Fruit fly (Drosophila melanogaster): ENCODE measurements around the gene Ucp4B.
A peak's percentile ranks its signal among the peaks of the same experiment; 100 is the strongest.

The Ucp4B gene

dm6 chr2L:5943229-5944078 is 26.2 kb upstream of the Ucp4B start, which contains the start of the genes Sfp26Ad and Gpdh1 (continued):
- TF ChIP-seq CG14860 (GFP tag; IDR thresholded peaks at IDR 0.05; ENCODE audit: partially characterized antibody) (no peak), sob (GFP tag; IDR thresholded peaks at IDR 0.05) (peak; percentile 84), Rx (GFP tag; IDR thresholded peaks at IDR 0.05) (peak; percentile 44), peb (GFP tag; IDR thresholded peaks at IDR 0.05) (0 out of 2 replicates have a peak, but pooled peaks have one; percentile 11), lbe (GFP tag; optimal IDR thresholded peaks at IDR 0.05) (peak; percentile 80), NC2β (GFP tag; optimal IDR thresholded peaks at IDR 0.05) (peak; percentile 80), Nf-YB (GFP tag; optimal IDR thresholded peaks at IDR 0.05) (peak; percentile 61), Awh (GFP tag; IDR thresholded peaks at IDR 0.05) (peak; percentile 62; the same call in 1 of the 2 replicates), CG9797 (GFP tag; optimal IDR thresholded peaks at IDR 0.05) (peak; percentile 54), NfI (GFP tag; optimal IDR thresholded peaks at IDR 0.05) (peak; percentile 82), CG43689 (GFP tag; IDR thresholded peaks at IDR 0.05) (no peak), gsb (GFP tag; IDR thresholded peaks at IDR 0.05) (peak; percentile 50), pita (GFP tag; optimal IDR thresholded peaks at IDR 0.05) (no peak), CHES-1-like (GFP tag; optimal IDR thresholded peaks at IDR 0.05) (peak; percentile 70), CG1024 (GFP tag; IDR thresholded peaks at IDR 0.05) (peak; percentile 53; the same call in 1 of the 2 replicates), D19A (tag; optimal IDR thresholded peaks at IDR 0.05) (peak; percentile 25), usp (GFP tag; optimal IDR thresholded peaks at IDR 0.05) (no peak), phol (tag; optimal IDR thresholded peaks at IDR 0.05) (peak; percentile 50), CG13624 (GFP tag; optimal IDR thresholded peaks at IDR 0.05) (peak; percentile 93), mld (GFP tag; IDR thresholded peaks at IDR 0.05; ENCODE audit: partially characterized antibody) (no peak), ro (GFP tag; IDR thresholded peaks at IDR 0.05) (no peak), Usf (GFP tag; optimal IDR thresholded peaks at IDR 0.05) (peak; percentile 15), CG11247 (GFP tag; IDR thresholded peaks at IDR 0.05) (peak; percentile 70), vvl (GFP tag; IDR thresholded peaks at IDR 0.05) (peak; percentile 80), ERR (GFP tag; optimal IDR thresholded peaks at IDR 0.05) (peak; percentile 72), CG2120 (GFP tag; optimal IDR thresholded peaks at IDR 0.05) (peak; percentile 88), CG17829 (tag; optimal IDR thresholded peaks at IDR 0.05) (peak; percentile 73), CG10979 (tag; optimal IDR thresholded peaks at IDR 0.05) (peak; percentile 56), CG7963 (GFP tag; IDR thresholded peaks at IDR 0.05; ENCODE audit: partially characterized antibody) (no peak; the same call in 2 of the 3 replicates), CG17361 (GFP tag; IDR thresholded peaks at IDR 0.05) (peak; percentile 74; the same call in 2 of the 3 replicates), otp (GFP tag; IDR thresholded peaks at IDR 0.05) (no peak), CG12942 (GFP tag; optimal IDR thresholded peaks at IDR 0.05) (peak; percentile 71), mam (GFP tag; optimal IDR thresholded peaks at IDR 0.05) (peak; percentile 93), Max (GFP tag; optimal IDR thresholded peaks at IDR 0.05) (peak; percentile 79), CG12236 (GFP tag; optimal IDR thresholded peaks at IDR 0.05) (peak; percentile 35), CG15011 (GFP tag; optimal IDR thresholded peaks at IDR 0.05) (peak; percentile 12), odd (GFP tag; optimal IDR thresholded peaks at IDR 0.05) (no peak), CG10274 (GFP tag; optimal IDR thresholded peaks at IDR 0.05) (no peak), CG6272 (GFP tag; IDR thresholded peaks at IDR 0.05) (no peak; the same call in 1 of the 2 replicates), CG16813 (GFP tag; IDR thresholded peaks at IDR 0.05; ENCODE audit: partially characterized antibody) (0 out of 3 replicates have a peak, but pooled peaks have one; percentile 36), D (optimal IDR thresholded peaks at IDR 0.05) (no peak), D (GFP tag; optimal IDR thresholded peaks at IDR 0.05) (peak; percentile 47), Hand (GFP tag; optimal IDR thresholded peaks at IDR 0.05) (peak; percentile 62), CG4707 (GFP tag; optimal IDR thresholded peaks at IDR 0.05) (peak; percentile 13), bab2 (GFP tag; optimal IDR thresholded peaks at IDR 0.05) (peak; percentile 72), CG30431 (GFP tag; optimal IDR thresholded peaks at IDR 0.05) (peak; percentile 48), CG2712 (tag; optimal IDR thresholded peaks at IDR 0.05) (peak; percentile 68), Dip2 (GFP tag; IDR thresholded peaks at IDR 0.05) (no peak), CG4424 (GFP tag; optimal IDR thresholded peaks at IDR 0.05) (peak; percentile 82)

Measured in whole organism, embryonic.